Fruit fly (Drosophila melanogaster): Measurements from ENCODE around the gene Nubp2.

The Nubp2 gene

DNA sequence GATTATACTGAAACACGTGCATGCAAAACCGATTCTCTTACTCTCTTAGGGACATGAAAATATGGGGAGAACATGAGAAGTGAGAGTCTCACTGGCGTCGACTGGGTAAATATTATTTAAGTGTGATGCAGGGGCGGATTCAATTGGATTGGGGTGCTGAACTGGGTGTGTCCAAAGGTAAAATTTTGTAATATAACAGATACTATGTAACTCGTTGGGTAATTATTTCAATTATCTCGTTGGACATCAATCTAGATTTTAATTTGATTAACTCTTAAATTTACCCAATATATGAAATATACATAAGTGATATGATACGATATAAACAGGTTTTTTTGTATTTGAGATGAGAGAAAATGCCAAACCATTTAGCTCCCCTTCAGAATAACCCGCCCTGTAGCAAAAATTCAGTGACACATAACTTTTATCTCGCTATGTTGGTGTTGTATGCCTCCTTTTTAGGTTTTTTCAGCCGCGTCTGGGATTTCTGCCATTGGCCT, 18.2 kb upstream of the Nubp2 start (continued):
- TF ChIP-seq Mad (GFP tag; optimal IDR thresholded peaks at IDR 0.05) (peak; percentile 90), CG3726 (GFP tag; IDR thresholded peaks at IDR 0.05) (no peak), CG16813 (GFP tag; IDR thresholded peaks at IDR 0.05; ENCODE audit: partially characterized antibody) (peak; percentile 72), CG2712 (tag; optimal IDR thresholded peaks at IDR 0.05) (peak; percentile 89), CG6854 (GFP tag; optimal IDR thresholded peaks at IDR 0.05) (peak; percentile 85), tll (GFP tag; optimal IDR thresholded peaks at IDR 0.05) (no peak), aop (GFP tag; IDR thresholded peaks at IDR 0.05) (no peak), bbx (GFP tag; IDR thresholded peaks at IDR 0.05; ENCODE audit: partially characterized antibody) (no peak), stwl (tag; optimal IDR thresholded peaks at IDR 0.05) (no peak), CG6254 (GFP tag; optimal IDR thresholded peaks at IDR 0.05) (peak; percentile 74), CG10959 (GFP tag; IDR thresholded peaks at IDR 0.05) (peak; percentile 83), fd64A (GFP tag; optimal IDR thresholded peaks at IDR 0.05) (peak; percentile 58), shn (GFP tag; optimal IDR thresholded peaks at IDR 0.05) (peak; percentile 86), Nf-YA (GFP tag; IDR thresholded peaks at IDR 0.05) (peak; percentile 57; the same call in 1 of the 2 replicates), ken (GFP tag; IDR thresholded peaks at IDR 0.05) (peak; percentile 81), CG18764 (GFP tag; optimal IDR thresholded peaks at IDR 0.05) (peak; percentile 74), grn (GFP tag; optimal IDR thresholded peaks at IDR 0.05) (peak; percentile 65), Gug (GFP tag; IDR thresholded peaks at IDR 0.05) (peak; percentile 98), CG33557 (GFP tag; optimal IDR thresholded peaks at IDR 0.05) (peak; percentile 79), zfh2 (GFP tag; optimal IDR thresholded peaks at IDR 0.05) (peak; percentile 97), wdn (GFP tag; IDR thresholded peaks at IDR 0.05) (peak; percentile 88), CG17328 (GFP tag; IDR thresholded peaks at IDR 0.05) (peak; percentile 83), Tbp (GFP tag; optimal IDR thresholded peaks at IDR 0.05) (no peak), ranshi (GFP tag; IDR thresholded peaks at IDR 0.05) (peak; percentile 91; the same call in 1 of the 2 replicates), jing (GFP tag; optimal IDR thresholded peaks at IDR 0.05) (peak; percentile 80), CG7786 (GFP tag; optimal IDR thresholded peaks at IDR 0.05) (peak; percentile 94), CG5245 (GFP tag; optimal IDR thresholded peaks at IDR 0.05) (peak; percentile 91), CG8924 (tag; optimal IDR thresholded peaks at IDR 0.05) (peak; percentile 89), insv (GFP tag; optimal IDR thresholded peaks at IDR 0.05) (peak in 1 of 2 experiments; percentile 56), Dad (GFP tag; optimal IDR thresholded peaks at IDR 0.05) (peak; percentile 85), sisA (GFP tag; IDR thresholded peaks at IDR 0.05) (peak; percentile 90), fd102C (GFP tag; optimal IDR thresholded peaks at IDR 0.05) (no peak), Ptx1 (GFP tag; IDR thresholded peaks at IDR 0.05) (peak; percentile 95), CG4854 (GFP tag; optimal IDR thresholded peaks at IDR 0.05) (peak; percentile 86), tx (GFP tag; optimal IDR thresholded peaks at IDR 0.05) (peak; percentile 88), otp (GFP tag; IDR thresholded peaks at IDR 0.05) (peak; percentile 85; the same call in 2 of the 3 replicates), yki (optimal IDR thresholded peaks at IDR 0.05) (no peak), CG4820 (GFP tag; optimal IDR thresholded peaks at IDR 0.05) (peak; percentile 90), CG10366 (GFP tag; IDR thresholded peaks at IDR 0.05) (peak; percentile 87), phol (tag; optimal IDR thresholded peaks at IDR 0.05) (peak; percentile 87), CG32532 (GFP tag; IDR thresholded peaks at IDR 0.05) (peak; percentile 98), ato (GFP tag; IDR thresholded peaks at IDR 0.05; ENCODE audit: partially characterized antibody) (no peak), z (GFP tag; IDR thresholded peaks at IDR 0.05) (no peak), hkb (optimal IDR thresholded peaks at IDR 0.05) (no peak), hkb (GFP tag; IDR thresholded peaks at IDR 0.05) (peak; percentile 88), pan (optimal IDR thresholded peaks at IDR 0.05) (no peak), pan (GFP tag; optimal IDR thresholded peaks at IDR 0.05 in 1 of 2, IDR thresholded peaks at IDR 0.05 in 1 of 2) (peak in 1 of 2 experiments; percentile 89), CG16815 (GFP tag; optimal IDR thresholded peaks at IDR 0.05) (peak; percentile 93), CG14667 (GFP tag; IDR thresholded peaks at IDR 0.05) (no peak; the same call in 1 of the 2 replicates), schlank (tag; optimal IDR thresholded peaks at IDR 0.05) (peak; percentile 93), zfh1 (GFP tag; IDR thresholded peaks at IDR 0.05) (peak; percentile 92), dimm (GFP tag; IDR thresholded peaks at IDR 0.05) (peak; percentile 62)

All from whole organism, embryonic.